Fruit fly (Drosophila melanogaster): ENCODE results near the gene Pfdn4.
A peak's percentile ranks its signal among the peaks of the same experiment; 100 is the strongest.

Pfdn4 gene

dm6 chr3L:5359208-5360003 is 8.4 kb downstream of the Pfdn4 start, which contains the start of gene Klp64D (continued):
- TF ChIP-seq CG3163 (GFP tag; optimal IDR thresholded peaks at IDR 0.05): no peak
- no peak for TF ChIP-seq CG11398 (GFP tag; optimal IDR thresholded peaks at IDR 0.05)
- TF ChIP-seq Nf-YA (GFP tag; IDR thresholded peaks at IDR 0.05): no peak
- TF ChIP-seq trh (GFP tag; optimal IDR thresholded peaks at IDR 0.05): no peak
- TF ChIP-seq tup (GFP tag; optimal IDR thresholded peaks at IDR 0.05): no peak
- no peak for TF ChIP-seq chif (GFP tag; optimal IDR thresholded peaks at IDR 0.05)
- TF ChIP-seq twi (tag; optimal IDR thresholded peaks at IDR 0.05): peak; percentile 14
- TF ChIP-seq lilli (GFP tag; optimal IDR thresholded peaks at IDR 0.05): no peak
- TF ChIP-seq ERR (GFP tag; optimal IDR thresholded peaks at IDR 0.05): no peak
- no peak for TF ChIP-seq CG12769 (tag; optimal IDR thresholded peaks at IDR 0.05)
- no peak for TF ChIP-seq caup (GFP tag; optimal IDR thresholded peaks at IDR 0.05; ENCODE audit: severe bottlenecking)
- TF ChIP-seq CG3065 (GFP tag; optimal IDR thresholded peaks at IDR 0.05): no peak
- TF ChIP-seq ash1 (GFP tag; optimal IDR thresholded peaks at IDR 0.05): no peak
- no peak for TF ChIP-seq CG31365 (tag; optimal IDR thresholded peaks at IDR 0.05)
- no peak for TF ChIP-seq Nf-YB (GFP tag; optimal IDR thresholded peaks at IDR 0.05)
- TF ChIP-seq CG4854 (GFP tag; optimal IDR thresholded peaks at IDR 0.05): no peak
- TF ChIP-seq Kr (GFP tag; optimal IDR thresholded peaks at IDR 0.05): no peak
- TF ChIP-seq CG14441 (GFP tag; IDR thresholded peaks at IDR 0.05): 0 out of 2 replicates have a peak, but pooled peaks have one; percentile 29
- no peak for TF ChIP-seq HLH4C (GFP tag; IDR thresholded peaks at IDR 0.05; ENCODE audit: partially characterized antibody)
- no peak for TF ChIP-seq CG11723 (GFP tag; optimal IDR thresholded peaks at IDR 0.05)
- TF ChIP-seq lov (optimal IDR thresholded peaks at IDR 0.05): no peak
- TF ChIP-seq lov (GFP tag; IDR thresholded peaks at IDR 0.05): no peak
- TF ChIP-seq ro (GFP tag; IDR thresholded peaks at IDR 0.05): no peak
- TF ChIP-seq CG15514 (GFP tag; optimal IDR thresholded peaks at IDR 0.05): peak; percentile 51
- TF ChIP-seq CG30431 (GFP tag; optimal IDR thresholded peaks at IDR 0.05): no peak
- TF ChIP-seq CG7357 (GFP tag; IDR thresholded peaks at IDR 0.05): no peak
- TF ChIP-seq Dip3 (GFP tag; optimal IDR thresholded peaks at IDR 0.05): no peak
- TF ChIP-seq CG1792 (GFP tag; optimal IDR thresholded peaks at IDR 0.05): no peak
- no peak for TF ChIP-seq Hand (GFP tag; optimal IDR thresholded peaks at IDR 0.05)
- TF ChIP-seq CG31224 (GFP tag; IDR thresholded peaks at IDR 0.05): 0 out of 2 replicates have a peak, but pooled peaks have one; percentile 14
- TF ChIP-seq ssp (GFP tag; IDR thresholded peaks at IDR 0.05): no peak
- peak; percentile 45 for TF ChIP-seq Scr (GFP tag; IDR thresholded peaks at IDR 0.05; ENCODE audit: partially characterized antibody)
- no peak for TF ChIP-seq CG7987 (GFP tag; optimal IDR thresholded peaks at IDR 0.05)
- no peak for TF ChIP-seq ac (GFP tag; optimal IDR thresholded peaks at IDR 0.05)
- TF ChIP-seq bigmax (GFP tag; optimal IDR thresholded peaks at IDR 0.05): no peak
- peak; percentile 93 for TF ChIP-seq MESR4 (GFP tag; optimal IDR thresholded peaks at IDR 0.05)
- TF ChIP-seq E2f1 (GFP tag; IDR thresholded peaks at IDR 0.05): 0 out of 2 replicates have a peak, but pooled peaks have one; percentile 25
- no peak for TF ChIP-seq CG17385 (GFP tag; optimal IDR thresholded peaks at IDR 0.05)
- no peak for TF ChIP-seq CG7556 (GFP tag; optimal IDR thresholded peaks at IDR 0.05)
- TF ChIP-seq gt (GFP tag; IDR thresholded peaks at IDR 0.05): no peak
- no peak for TF ChIP-seq sisA (GFP tag; IDR thresholded peaks at IDR 0.05)
- TF ChIP-seq HLH3B (GFP tag; IDR thresholded peaks at IDR 0.05): no peak
- TF ChIP-seq CG12659 (GFP tag; optimal IDR thresholded peaks at IDR 0.05): peak; percentile 36
- TF ChIP-seq CG8290 (GFP tag; optimal IDR thresholded peaks at IDR 0.05): no peak
- TF ChIP-seq CG8290 (tag; optimal IDR thresholded peaks at IDR 0.05): peak in 1 of 2 experiments; percentile 3
- TF ChIP-seq CG13287 (GFP tag; IDR thresholded peaks at IDR 0.05; ENCODE audit: partially characterized antibody): peak; percentile 52
- peak; percentile 55 for TF ChIP-seq CG2712 (tag; optimal IDR thresholded peaks at IDR 0.05)
- no peak for TF ChIP-seq Lim3 (GFP tag; IDR thresholded peaks at IDR 0.05)
- no peak for TF ChIP-seq scrt (GFP tag; optimal IDR thresholded peaks at IDR 0.05)
- TF ChIP-seq Blimp-1 (GFP tag; optimal IDR thresholded peaks at IDR 0.05): peak; percentile 25
